Fruit fly (Drosophila melanogaster): Measurements from ENCODE around the gene Ir68a.

The Ir68a gene

dm6 chr3L:11237127-11237759, 1.2 kb upstream of the Ir68a start (continued):
- TF ChIP-seq CG2129 (GFP tag; IDR thresholded peaks at IDR 0.05; ENCODE audit: partially characterized antibody) (no peak), Bteb2 (GFP tag; optimal IDR thresholded peaks at IDR 0.05) (no peak), CG10431 (GFP tag; optimal IDR thresholded peaks at IDR 0.05) (no peak), chm (GFP tag; IDR thresholded peaks at IDR 0.05) (no peak), B-H2 (GFP tag; optimal IDR thresholded peaks at IDR 0.05) (no peak), CG4424 (GFP tag; optimal IDR thresholded peaks at IDR 0.05) (no peak), Lim3 (GFP tag; IDR thresholded peaks at IDR 0.05) (no peak), oc (tag; optimal IDR thresholded peaks at IDR 0.05) (no peak), twi (tag; optimal IDR thresholded peaks at IDR 0.05) (peak; percentile 11), CG12659 (GFP tag; optimal IDR thresholded peaks at IDR 0.05) (no peak), bab2 (GFP tag; optimal IDR thresholded peaks at IDR 0.05) (no peak), fu2 (GFP tag; optimal IDR thresholded peaks at IDR 0.05) (no peak), CG12155 (GFP tag; optimal IDR thresholded peaks at IDR 0.05) (no peak), CG33213 (GFP tag; optimal IDR thresholded peaks at IDR 0.05) (no peak), repo (GFP tag; optimal IDR thresholded peaks at IDR 0.05) (no peak), CG12942 (GFP tag; optimal IDR thresholded peaks at IDR 0.05) (no peak), zfh2 (GFP tag; optimal IDR thresholded peaks at IDR 0.05) (no peak), Doc2 (GFP tag; IDR thresholded peaks at IDR 0.05) (no peak), CG16863 (GFP tag; optimal IDR thresholded peaks at IDR 0.05) (no peak), lola (GFP tag; optimal IDR thresholded peaks at IDR 0.05) (peak in 1 of 3 experiments; percentile 16), vfl (GFP tag; optimal IDR thresholded peaks at IDR 0.05) (peak; percentile 9), Side (GFP tag; optimal IDR thresholded peaks at IDR 0.05) (no peak), Taf1 (GFP tag; IDR thresholded peaks at IDR 0.05) (no peak), CG7963 (GFP tag; IDR thresholded peaks at IDR 0.05; ENCODE audit: partially characterized antibody) (0 out of 3 replicates have a peak, but pooled peaks have one; percentile 26), BEAF-32 (GFP tag; optimal IDR thresholded peaks at IDR 0.05) (no peak), pnt (GFP tag; optimal IDR thresholded peaks at IDR 0.05) (no peak), CG15479 (GFP tag; optimal IDR thresholded peaks at IDR 0.05) (peak; percentile 53), CG3407 (GFP tag; optimal IDR thresholded peaks at IDR 0.05) (no peak), pfk (GFP tag; optimal IDR thresholded peaks at IDR 0.05) (no peak), usp (GFP tag; optimal IDR thresholded peaks at IDR 0.05) (no peak), CG8290 (GFP tag; optimal IDR thresholded peaks at IDR 0.05) (no peak), CG8290 (tag; optimal IDR thresholded peaks at IDR 0.05) (no peak), al (GFP tag; IDR thresholded peaks at IDR 0.05) (no peak), inv (GFP tag; IDR thresholded peaks at IDR 0.05; ENCODE audit: partially characterized antibody) (no peak), Poxn (GFP tag; IDR thresholded peaks at IDR 0.05) (no peak), Hsf (GFP tag; optimal IDR thresholded peaks at IDR 0.05) (no peak), CG43689 (GFP tag; IDR thresholded peaks at IDR 0.05) (no peak), CG13287 (GFP tag; IDR thresholded peaks at IDR 0.05; ENCODE audit: partially characterized antibody) (no peak), CG10274 (GFP tag; optimal IDR thresholded peaks at IDR 0.05) (no peak), CG13775 (GFP tag; optimal IDR thresholded peaks at IDR 0.05) (no peak), gem (tag; optimal IDR thresholded peaks at IDR 0.05) (peak; percentile 3), disco-r (GFP tag; optimal IDR thresholded peaks at IDR 0.05) (no peak), CG14710 (tag; optimal IDR thresholded peaks at IDR 0.05) (no peak), CG8944 (GFP tag; optimal IDR thresholded peaks at IDR 0.05) (no peak), Blimp-1 (GFP tag; optimal IDR thresholded peaks at IDR 0.05) (no peak), Usf (GFP tag; optimal IDR thresholded peaks at IDR 0.05) (no peak), CG15073 (GFP tag; optimal IDR thresholded peaks at IDR 0.05) (no peak), CG14860 (GFP tag; IDR thresholded peaks at IDR 0.05; ENCODE audit: partially characterized antibody) (no peak), CG33557 (GFP tag; optimal IDR thresholded peaks at IDR 0.05) (no peak), D (optimal IDR thresholded peaks at IDR 0.05) (peak; percentile 9), D (GFP tag; optimal IDR thresholded peaks at IDR 0.05) (no peak)

Measured in whole organism, embryonic.